Worm (Caenorhabditis elegans) whole organism, L4 larva: ENCODE results near the gene C24A3.9.

Source experiments
- D1046.2 ChIP-seq: fragments of 200-800 bp; sonication (Bioruptor generic); IDR thresholded peaks from 2 replicates; pipeline ENCODE4 v1.3.6; 2022; ENCODE audit warnings: missing genetic modification characterization, missing compliant biosample characterization
- F26F4.8 ChIP-seq: fragments of 200-800 bp; sonication (Bioruptor generic); conservative IDR thresholded peaks from 2 replicates; pipeline ENCODE4 v1.3.6; 2022; ENCODE audit warnings: missing genetic modification characterization, missing compliant biosample characterization
- F44E2.7 ChIP-seq: fragments of 200-800 bp; sonication (Bioruptor generic); IDR thresholded peaks from 2 replicates; pipeline ENCODE4 v2.1.2; 2022; ENCODE audit warnings: missing genetic modification characterization, missing compliant biosample characterization
- F49E8.2 ChIP-seq: sonication (generic microtip); optimal IDR thresholded peaks from 2 replicates; lab custom pipeline; 2016; ENCODE audit warnings: missing compliant biosample characterization, mild to moderate bottlenecking, missing genetic modification characterization, borderline replicate concordance
- Y105C5A.15 ChIP-seq: fragments of 200-800 bp; sonication (Bioruptor generic); IDR thresholded peaks from 2 replicates; pipeline ENCODE4 v1.3.6; 2022; ENCODE audit warnings: missing genetic modification characterization, missing compliant biosample characterization
- Y5F2A.4 ChIP-seq: fragments of 200-800 bp; sonication (Bioruptor generic); optimal IDR thresholded peaks from 2 replicates; lab custom pipeline; 2018; ENCODE audit warnings: mild to moderate bottlenecking, missing genetic modification characterization, missing compliant biosample characterization
- aha-1 ChIP-seq: fragments of 150-350 bp; peaks from one replicate; lab custom pipeline; 2014; ENCODE audit warnings: missing biosample characterization, missing genetic modification characterization
- aly-2 ChIP-seq: sonication (generic microtip); optimal IDR thresholded peaks from 2 replicates; lab custom pipeline; 2018; ENCODE audit warnings: missing biosample characterization, missing genetic modification characterization
- attf-4 ChIP-seq: sonication (generic microtip); optimal IDR thresholded peaks from 3 replicates; lab custom pipeline; 2017; ENCODE audit warnings: missing biosample characterization, missing genetic modification characterization
- ceh-20 ChIP-seq: fragments of 200-800 bp; sonication (Bioruptor generic); IDR thresholded peaks from 2 replicates; pipeline ENCODE4 v1.3.6; 2022; ENCODE audit warnings: missing genetic modification reagents, missing genetic modification characterization, missing compliant biosample characterization
- ceh-32 ChIP-seq: sonication (generic microtip); optimal IDR thresholded peaks from 2 replicates; lab custom pipeline; 2016; ENCODE audit warnings: mild to moderate bottlenecking, missing genetic modification characterization, missing compliant biosample characterization; ENCODE audit not compliant: poor library complexity
- ceh-44 ChIP-seq: fragments of 200-800 bp; sonication (Bioruptor generic); IDR thresholded peaks from 2 replicates; pipeline ENCODE4 v1.3.6; 2022; ENCODE audit warnings: missing genetic modification reagents, missing genetic modification characterization, missing compliant biosample characterization
- ceh-62 ChIP-seq: sonication (generic microtip); optimal IDR thresholded peaks from 2 replicates; lab custom pipeline; 2017; ENCODE audit warnings: missing biosample characterization, missing genetic modification characterization
- cey-2 ChIP-seq: sonication (generic microtip); optimal IDR thresholded peaks from 3 replicates; lab custom pipeline; 2017; ENCODE audit warnings: missing genetic modification characterization, mild to moderate bottlenecking, missing compliant biosample characterization, antibody characterized with exemption, borderline replicate concordance; ENCODE audit not compliant: insufficient read depth
- daf-16 ChIP-seq, 3 experiments: sonication (generic microtip); optimal IDR thresholded peaks; 2 replicates each; lab custom pipeline; 2016 to 2017; ENCODE audit warnings: missing genetic modification characterization in 3 of 3, missing genetic modification reagents in 3 of 3, mild to moderate bottlenecking in 2 of 3, missing compliant biosample characterization in 2 of 3, missing biosample characterization in 1 of 3, moderate library complexity in 1 of 3
- daf-19 ChIP-seq: fragments of 200-800 bp; sonication (Bioruptor generic); conservative IDR thresholded peaks from 2 replicates; pipeline ENCODE4 v1.3.6; 2022; ENCODE audit warnings: missing genetic modification characterization, missing compliant biosample characterization
- dmd-6 ChIP-seq: fragments of 200-800 bp; sonication (Bioruptor generic); IDR thresholded peaks from 2 replicates; pipeline ENCODE4 v1.3.6; 2022; ENCODE audit warnings: missing genetic modification reagents, missing genetic modification characterization, missing compliant biosample characterization
- dmd-8 ChIP-seq: fragments of 200-800 bp; sonication (Bioruptor generic); IDR thresholded peaks from 2 replicates; pipeline ENCODE4 v1.3.6; 2022; ENCODE audit warnings: missing genetic modification characterization, missing compliant biosample characterization
- dmd-9 ChIP-seq: fragments of 200-800 bp; sonication (Bioruptor generic); IDR thresholded peaks from 2 replicates; pipeline ENCODE4 v1.3.6; 2022; ENCODE audit warnings: missing genetic modification reagents, missing genetic modification characterization, missing compliant biosample characterization
- egl-27 ChIP-seq: sonication (generic microtip); optimal IDR thresholded peaks from 3 replicates; lab custom pipeline; 2017; ENCODE audit warnings: missing biosample characterization, missing genetic modification reagents, missing genetic modification characterization
- gei-8 ChIP-seq: fragments of 200-800 bp; sonication (Bioruptor generic); optimal IDR thresholded peaks from 2 replicates; lab custom pipeline; 2018; ENCODE audit warnings: mild to moderate bottlenecking, missing genetic modification characterization, missing compliant biosample characterization
- hlh-30 ChIP-seq: sonication (generic microtip); optimal IDR thresholded peaks from 2 replicates; lab custom pipeline; 2017; ENCODE audit warnings: antibody characterized with exemption, mild to moderate bottlenecking, missing genetic modification characterization, missing compliant biosample characterization; ENCODE audit not compliant: insufficient read depth
- lin-1 ChIP-seq: fragments of 200-800 bp; sonication (Bioruptor generic); IDR thresholded peaks from 2 replicates; pipeline ENCODE4 v1.3.6; 2022; ENCODE audit warnings: missing genetic modification reagents, missing genetic modification characterization, missing compliant biosample characterization
- lin-15B ChIP-seq: fragments of 150-350 bp; sonication (generic microtip); optimal IDR thresholded peaks from 3 replicates; lab custom pipeline; 2014; ENCODE audit warnings: missing biosample characterization, missing genetic modification characterization
- lin-38 ChIP-seq: fragments of 200-800 bp; sonication (Bioruptor generic); IDR thresholded peaks from 2 replicates; pipeline ENCODE4 v1.3.6; 2022; ENCODE audit warnings: missing genetic modification reagents, missing genetic modification characterization, missing compliant biosample characterization
- lin-39 ChIP-seq: fragments of 150-350 bp; optimal IDR thresholded peaks from 2 replicates; lab custom pipeline; 2014; ENCODE audit warnings: missing biosample characterization, missing genetic modification reagents, missing genetic modification characterization
- lsy-2 ChIP-seq, 2 experiments: fragments of 150-350 bp in 1 of 2; sonication (generic microtip) in 1 of 2; optimal IDR thresholded peaks; 2 replicates each; lab custom pipeline; 2014 to 2017; ENCODE audit warnings: missing biosample characterization in 2 of 2, missing genetic modification characterization in 2 of 2
- madf-5 ChIP-seq, 2 experiments: fragments of 200-800 bp; sonication (Bioruptor generic); IDR thresholded peaks; 2 replicates each; pipeline ENCODE4 v1.3.6; 2022; ENCODE audit warnings: missing compliant biosample characterization in 2 of 2, missing genetic modification characterization in 2 of 2
- mdl-1 ChIP-seq, 2 experiments: fragments of 150-350 bp in 1 of 2; sonication (generic microtip) in 1 of 2; optimal IDR thresholded peaks; 2 replicates each; lab custom pipeline; 2014 to 2017; ENCODE audit warnings: missing biosample characterization in 2 of 2, missing genetic modification characterization in 2 of 2
- mdt-29 ChIP-seq: fragments of 200-800 bp; sonication (Bioruptor generic); IDR thresholded peaks from 2 replicates; pipeline ENCODE4 v1.3.6; 2022; ENCODE audit warnings: missing genetic modification reagents, missing genetic modification characterization, missing compliant biosample characterization
- mep-1 ChIP-seq: fragments of 150-350 bp; sonication (generic microtip); optimal IDR thresholded peaks from 3 replicates; lab custom pipeline; 2014; ENCODE audit warnings: missing biosample characterization, missing genetic modification characterization
- mes-2 ChIP-seq: sonication (generic microtip); optimal IDR thresholded peaks from 2 replicates; lab custom pipeline; 2016; ENCODE audit warnings: missing genotype, mild to moderate bottlenecking, missing genetic modification characterization, missing compliant biosample characterization; ENCODE audit not compliant: poor library complexity, severe bottlenecking
- mxl-3 ChIP-seq: fragments of 200-800 bp; sonication (Bioruptor generic); optimal IDR thresholded peaks from 2 replicates; lab custom pipeline; 2018; ENCODE audit warnings: mild to moderate bottlenecking, missing genetic modification characterization, missing compliant biosample characterization
- nhr-11 ChIP-seq: fragments of 150-350 bp; optimal IDR thresholded peaks from 2 replicates; lab custom pipeline; 2014; ENCODE audit warnings: missing biosample characterization, missing genetic modification characterization
- nhr-28 ChIP-seq: fragments of 150-350 bp; optimal IDR thresholded peaks from 2 replicates; lab custom pipeline; 2014; ENCODE audit warnings: missing biosample characterization, missing genetic modification characterization
- nhr-48 ChIP-seq: sonication (generic microtip); optimal IDR thresholded peaks from 2 replicates; lab custom pipeline; 2016; ENCODE audit warnings: mild to moderate bottlenecking, missing genetic modification characterization, missing compliant biosample characterization
- pha-4 ChIP-seq, 2 experiments: fragments of 150-350 bp in 1 of 2; fragments of 200-800 bp in 1 of 2; sonication (Bioruptor generic) in 1 of 2; IDR thresholded peaks in 1 of 2; optimal IDR thresholded peaks in 1 of 2; 2 replicates each; pipeline versions ENCODE4 v1.3.6 to Lab custom; 2014 to 2022; ENCODE audit warnings: missing genetic modification characterization in 2 of 2, missing genetic modification reagents in 2 of 2, missing biosample characterization in 1 of 2, missing compliant biosample characterization in 1 of 2
- rbr-2 ChIP-seq: sonication (generic microtip); optimal IDR thresholded peaks from 2 replicates; lab custom pipeline; 2016; ENCODE audit warnings: missing genotype, missing genetic modification characterization, missing compliant biosample characterization
- snpc-1.2 ChIP-seq: fragments of 200-800 bp; sonication (Bioruptor generic); IDR thresholded peaks from 2 replicates; pipeline ENCODE4 v1.3.6; 2022; ENCODE audit warnings: missing genetic modification reagents, missing genetic modification characterization, missing compliant biosample characterization
- snpc-4 ChIP-seq: fragments of 150-350 bp; optimal IDR thresholded peaks from 2 replicates; lab custom pipeline; 2014; ENCODE audit warnings: missing biosample characterization, missing genetic modification characterization
- spr-1 ChIP-seq: sonication (generic microtip); optimal IDR thresholded peaks from 2 replicates; lab custom pipeline; 2016; ENCODE audit warnings: mild to moderate bottlenecking, missing genetic modification characterization, missing compliant biosample characterization
- zag-1 ChIP-seq: fragments of 150-350 bp; optimal IDR thresholded peaks from 2 replicates; lab custom pipeline; 2014; ENCODE audit warnings: missing biosample characterization, missing genetic modification characterization
- zfp-2 ChIP-seq: sonication (generic microtip); optimal IDR thresholded peaks from 2 replicates; lab custom pipeline; 2016; ENCODE audit warnings: mild to moderate bottlenecking, missing genetic modification characterization, missing compliant biosample characterization
- zfp-3 ChIP-seq: fragments of 200-800 bp; sonication (Bioruptor generic); conservative IDR thresholded peaks from 2 replicates; pipeline ENCODE4 v1.3.6; 2022; ENCODE audit warnings: missing genetic modification reagents, missing genetic modification characterization, missing compliant biosample characterization
- ztf-7 ChIP-seq: fragments of 150-350 bp; optimal IDR thresholded peaks from 2 replicates; lab custom pipeline; 2014; ENCODE audit warnings: missing biosample characterization, missing genetic modification characterization

The C24A3.9 gene

ce11 chrX:8971461-8971860, 38.9 kb downstream of the C24A3.9 start (continued):
- TF ChIP-seq mdt-29 (GFP tag; lab: Robert Waterston, UW) (peak; percentile 39; the same call in 1 of the 2 replicates), daf-16 (GFP tag; optimal IDR thresholded peaks at IDR 0.05; lab: Kevin White, UChicago) (peak; percentile 37 to 84), daf-16 (tag; optimal IDR thresholded peaks at IDR 0.05; lab: Kevin White, UChicago) (peak; percentile 63), lin-39 (tag; lab: Kevin White, UChicago) (no peak), lin-38 (GFP tag; lab: Robert Waterston, UW) (peak; percentile 69), ceh-44 (GFP tag; lab: Robert Waterston, UW) (0 out of 2 replicates have a peak, but pooled peaks have one; percentile 19), F44E2.7 (GFP tag; lab: Robert Waterston, UW) (no peak), gei-8 (GFP tag; lab: Kevin White, UChicago) (peak; percentile 19), mes-2 (tag; lab: Kevin White, UChicago) (no peak), rbr-2 (peak; percentile 43), mdl-1 (tag; optimal IDR thresholded peaks at IDR 0.05; lab: Kevin White, UChicago) (no peak), zfp-2 (tag; lab: Kevin White, UChicago) (peak; percentile 25), ceh-62 (tag; lab: Kevin White, UChicago) (no peak), snpc-4 (no peak), daf-19 (GFP tag; lab: Robert Waterston, UW) (0 out of 2 replicates have a peak, but pooled peaks have one; percentile 39), F49E8.2 (tag; lab: Kevin White, UChicago) (peak; percentile 42), Y105C5A.15 (GFP tag; lab: Robert Waterston, UW) (no peak), hlh-30 (tag; lab: Kevin White, UChicago) (peak; percentile 38), aly-2 (tag; lab: Kevin White, UChicago) (no peak)
- TF ChIP-seq, all 104 proteins: peak for 35

ce11 chrX:8969111-8970048, 40.9 kb downstream of the C24A3.9 start:
- TF ChIP-seq zag-1 (tag; lab: Kevin White, UChicago) (no peak), lin-15B (no peak), F26F4.8 (GFP tag; lab: Robert Waterston, UW) (no peak), madf-5 (GFP tag; IDR thresholded peaks at IDR 0.05; lab: Robert Waterston, UW) (no peak), ztf-7 (peak; percentile 41), dmd-8 (no peak), mep-1 (tag; lab: Kevin White, UChicago) (peak; percentile 31), aha-1 (tag; lab: Kevin White, UChicago) (peak; percentile 53), cey-2 (tag; lab: Kevin White, UChicago) (no peak), dmd-6 (GFP tag; lab: Robert Waterston, UW) (no peak), nhr-11 (tag; lab: Kevin White, UChicago) (no peak), mdl-1 (tag; optimal IDR thresholded peaks at IDR 0.05; lab: Kevin White, UChicago) (no peak), nhr-48 (tag; lab: Kevin White, UChicago) (peak; percentile 52), egl-27 (no peak), nhr-28 (tag; lab: Kevin White, UChicago) (no peak), Y5F2A.4 (GFP tag; lab: Kevin White, UChicago) (peak; percentile 34), ceh-32 (tag; lab: Kevin White, UChicago) (no peak), ceh-20 (no peak), snpc-1.2 (GFP tag; lab: Robert Waterston, UW) (peak; percentile 70), pha-4 (GFP tag; IDR thresholded peaks at IDR 0.05; lab: Robert Waterston, UW) (peak; percentile 51; the same call in 1 of the 2 replicates), pha-4 (tag; optimal IDR thresholded peaks at IDR 0.05; lab: Kevin White, UChicago) (no peak), mes-2 (tag; lab: Kevin White, UChicago) (no peak), spr-1 (tag; lab: Kevin White, UChicago) (peak; percentile 43), mxl-3 (peak; percentile 13), lin-1 (GFP tag; lab: Robert Waterston, UW) (no peak), D1046.2 (GFP tag; lab: Robert Waterston, UW) (peak; percentile 5; the same call in 1 of the 2 replicates), daf-16 (GFP tag; optimal IDR thresholded peaks at IDR 0.05; lab: Kevin White, UChicago) (peak; percentile 7 to 16), daf-16 (tag; optimal IDR thresholded peaks at IDR 0.05; lab: Kevin White, UChicago) (peak; percentile 38), lsy-2 (tag; optimal IDR thresholded peaks at IDR 0.05; lab: Kevin White, UChicago) (peak in 1 of 2 experiments; percentile 12), attf-4 (tag; lab: Kevin White, UChicago) (no peak), zfp-3 (GFP tag; lab: Robert Waterston, UW) (peak; percentile 66; the same call in 1 of the 2 replicates), dmd-9 (GFP tag; lab: Robert Waterston, UW) (0 out of 2 replicates have a peak, but pooled peaks have one; percentile 16)
